Fruit fly (Drosophila melanogaster): ENCODE results near the gene bbg.

The bbg gene

DNA sequence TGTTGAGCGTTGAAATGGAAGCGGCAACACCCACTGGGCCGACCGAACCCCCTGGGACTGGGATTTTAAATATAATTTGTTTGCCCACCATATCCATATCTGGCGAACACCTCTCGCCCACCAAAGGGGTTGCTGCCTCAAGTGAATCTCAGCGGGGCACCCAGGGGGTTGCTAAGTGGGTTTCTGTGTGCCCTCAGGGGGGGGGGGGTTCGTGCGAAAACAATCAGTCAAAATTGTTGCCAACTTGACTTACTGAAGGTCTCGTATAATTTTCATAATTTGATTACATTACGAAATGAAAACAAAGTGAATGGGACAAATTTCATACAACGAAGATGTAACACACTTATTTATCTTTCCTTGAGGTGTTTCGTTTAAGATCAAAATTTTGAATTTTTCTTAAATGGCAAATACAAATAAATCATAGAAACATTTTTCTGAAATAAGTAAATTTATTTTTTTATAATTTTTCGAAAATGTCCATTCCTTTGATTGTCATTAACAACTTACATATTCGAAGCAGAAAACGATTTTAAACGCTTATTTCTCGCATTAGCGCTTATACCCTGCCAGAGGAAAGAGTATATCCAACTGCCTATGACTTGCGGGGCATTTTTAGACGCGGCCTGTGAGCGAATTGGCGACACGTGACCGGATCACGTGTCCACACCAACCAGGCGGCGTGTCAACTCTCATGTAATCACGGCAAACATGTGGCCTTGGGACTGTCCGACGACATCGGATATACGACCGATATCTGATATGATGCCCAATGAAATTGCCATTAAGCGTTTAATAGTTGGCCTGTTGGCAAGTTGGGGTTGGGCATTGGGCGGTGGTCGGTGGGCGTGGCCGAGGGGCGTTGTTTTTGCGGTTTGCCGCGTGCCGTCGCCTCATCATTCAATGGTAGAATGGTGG, 33.8 kb upstream of the bbg start:
- TF ChIP-seq toe (GFP tag; optimal IDR thresholded peaks at IDR 0.05) (no peak), bab1 (GFP tag; optimal IDR thresholded peaks at IDR 0.05) (no peak), CG33017 (tag; optimal IDR thresholded peaks at IDR 0.05) (no peak), CG7045 (GFP tag; optimal IDR thresholded peaks at IDR 0.05) (no peak), tj (GFP tag; optimal IDR thresholded peaks at IDR 0.05) (no peak), CG11617 (GFP tag; optimal IDR thresholded peaks at IDR 0.05) (no peak), CG7101 (tag; optimal IDR thresholded peaks at IDR 0.05) (no peak), ovo (GFP tag; optimal IDR thresholded peaks at IDR 0.05) (no peak), cnc (optimal IDR thresholded peaks at IDR 0.05) (no peak), CG12768 (GFP tag; optimal IDR thresholded peaks at IDR 0.05) (no peak), kay (GFP tag; ENCODE audit: borderline replicate concordance) (no peak), CG14711 (tag; optimal IDR thresholded peaks at IDR 0.05) (no peak), CG5204 (GFP tag; optimal IDR thresholded peaks at IDR 0.05) (no peak), cic (GFP tag; optimal IDR thresholded peaks at IDR 0.05) (no peak), pad (GFP tag; optimal IDR thresholded peaks at IDR 0.05) (no peak), Crg-1 (GFP tag; optimal IDR thresholded peaks at IDR 0.05) (no peak), Mnt (GFP tag; optimal IDR thresholded peaks at IDR 0.05) (no peak)

DNA sequence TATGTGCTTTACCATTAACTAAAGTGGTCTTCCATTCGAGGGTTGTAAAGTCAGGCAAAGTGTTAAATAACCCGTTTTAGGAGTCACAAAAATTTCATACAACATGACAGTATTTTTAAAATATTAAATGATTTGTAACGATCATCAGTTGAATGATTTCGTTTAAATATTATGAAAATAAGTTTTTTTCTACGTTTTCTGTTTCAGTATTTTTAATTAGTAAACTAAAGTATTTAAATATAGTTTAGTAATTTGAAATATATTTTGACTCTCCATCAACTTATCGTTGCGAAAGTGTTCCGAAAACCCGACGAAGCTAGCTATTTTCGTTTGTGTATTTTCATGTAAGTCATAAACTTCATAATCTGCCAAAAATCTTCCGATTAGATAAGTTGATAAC, 31.1 kb upstream of the bbg start, which contains the start of gene CG42758:
Gene CG42758 (plus strand): TSS at position 301 of the 400 bp plus-strand sequence.
- no peak for TF ChIP-seq CG33017 (tag; optimal IDR thresholded peaks at IDR 0.05)
- TF ChIP-seq Clk (GFP tag; optimal IDR thresholded peaks at IDR 0.05): no peak
- no peak for TF ChIP-seq CG11617 (GFP tag; optimal IDR thresholded peaks at IDR 0.05)
- TF ChIP-seq CG5204 (GFP tag; optimal IDR thresholded peaks at IDR 0.05): no peak
- TF ChIP-seq CG14711 (tag; optimal IDR thresholded peaks at IDR 0.05): no peak
- no peak for TF ChIP-seq CG7101 (tag; optimal IDR thresholded peaks at IDR 0.05)
- no peak for TF ChIP-seq Mnt (GFP tag; optimal IDR thresholded peaks at IDR 0.05)
- TF ChIP-seq bab1 (GFP tag; optimal IDR thresholded peaks at IDR 0.05): no peak

DNA sequence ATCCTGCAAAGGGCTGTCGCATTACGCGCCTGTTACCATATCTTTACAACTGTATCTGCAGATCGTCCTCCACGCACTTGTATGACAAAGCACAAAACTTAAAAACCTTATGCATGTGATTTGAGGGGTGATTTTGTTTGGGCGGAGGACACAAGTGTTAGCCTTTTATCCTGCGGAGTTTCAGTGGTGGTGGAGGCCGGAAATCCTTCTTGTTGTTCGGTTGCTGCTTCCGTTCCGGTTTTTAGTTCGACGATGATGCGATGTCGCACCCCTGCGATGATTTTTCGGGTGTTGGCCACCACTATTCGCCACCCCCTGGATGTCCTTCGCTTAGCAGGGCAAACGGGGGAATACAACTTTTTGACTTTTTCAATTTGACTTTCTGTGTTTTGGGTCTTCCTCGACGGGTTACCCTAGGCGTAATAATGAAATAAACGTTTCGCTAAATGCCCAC, 29.1 kb upstream of the bbg start:
- no peak for TF ChIP-seq CG5204 (GFP tag; optimal IDR thresholded peaks at IDR 0.05)
- no peak for TF ChIP-seq tj (GFP tag; optimal IDR thresholded peaks at IDR 0.05)
- no peak for TF ChIP-seq cnc (optimal IDR thresholded peaks at IDR 0.05)
- TF ChIP-seq Hr96 (GFP tag; optimal IDR thresholded peaks at IDR 0.05): no peak
- no peak for TF ChIP-seq CG11617 (GFP tag; optimal IDR thresholded peaks at IDR 0.05)
- TF ChIP-seq bab1 (GFP tag; optimal IDR thresholded peaks at IDR 0.05): no peak
- TF ChIP-seq Mnt (GFP tag; optimal IDR thresholded peaks at IDR 0.05): no peak
- TF ChIP-seq pad (GFP tag; optimal IDR thresholded peaks at IDR 0.05): no peak
- TF ChIP-seq CG14711 (tag; optimal IDR thresholded peaks at IDR 0.05): no peak
- no peak for TF ChIP-seq kay (GFP tag; ENCODE audit: borderline replicate concordance)
- TF ChIP-seq cic (GFP tag; optimal IDR thresholded peaks at IDR 0.05): no peak
- TF ChIP-seq CG7101 (tag; optimal IDR thresholded peaks at IDR 0.05): no peak
- no peak for TF ChIP-seq Clk (GFP tag; optimal IDR thresholded peaks at IDR 0.05)
- no peak for TF ChIP-seq Crg-1 (GFP tag; optimal IDR thresholded peaks at IDR 0.05)
- TF ChIP-seq CG7045 (GFP tag; optimal IDR thresholded peaks at IDR 0.05): no peak
- no peak for TF ChIP-seq CG12768 (GFP tag; optimal IDR thresholded peaks at IDR 0.05)

DNA sequence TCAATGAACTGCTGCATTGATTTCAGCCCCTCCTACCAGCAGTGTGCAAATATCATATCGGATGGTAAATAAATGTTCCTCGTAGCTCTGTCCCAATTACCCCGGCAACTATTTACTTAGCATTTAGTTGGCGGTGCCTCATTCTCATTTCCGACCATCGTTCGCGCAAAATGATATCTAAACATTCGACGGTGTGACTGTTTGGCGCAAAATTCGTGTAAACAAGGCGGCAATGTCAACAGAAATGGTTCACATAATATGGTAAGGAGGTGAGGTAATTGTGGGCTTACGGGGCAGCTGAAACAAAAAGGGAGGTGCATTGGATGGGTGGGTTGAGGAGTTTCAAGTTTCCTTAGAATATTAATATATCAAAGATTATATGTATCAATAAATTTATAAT, 28.3 kb upstream of the bbg start:
- TF ChIP-seq cic (GFP tag; optimal IDR thresholded peaks at IDR 0.05) (no peak), tj (GFP tag; optimal IDR thresholded peaks at IDR 0.05) (no peak), CG12768 (GFP tag; optimal IDR thresholded peaks at IDR 0.05) (peak; percentile 1), pad (GFP tag; optimal IDR thresholded peaks at IDR 0.05) (peak; percentile 13), ovo (GFP tag; optimal IDR thresholded peaks at IDR 0.05) (peak; percentile 61), cnc (optimal IDR thresholded peaks at IDR 0.05) (no peak), Mnt (GFP tag; optimal IDR thresholded peaks at IDR 0.05) (peak; percentile 16), CG14711 (tag; optimal IDR thresholded peaks at IDR 0.05) (no peak), Hr96 (GFP tag; optimal IDR thresholded peaks at IDR 0.05) (no peak), Clk (GFP tag; optimal IDR thresholded peaks at IDR 0.05) (no peak), CG7101 (tag; optimal IDR thresholded peaks at IDR 0.05) (peak; percentile 64), kay (GFP tag; ENCODE audit: borderline replicate concordance) (no peak), toe (GFP tag; optimal IDR thresholded peaks at IDR 0.05) (no peak), CG1620 (GFP tag; optimal IDR thresholded peaks at IDR 0.05) (peak; percentile 40), Crg-1 (GFP tag; optimal IDR thresholded peaks at IDR 0.05) (peak; percentile 65), bab1 (GFP tag; optimal IDR thresholded peaks at IDR 0.05) (no peak), CG33017 (tag; optimal IDR thresholded peaks at IDR 0.05) (no peak), CG11617 (GFP tag; optimal IDR thresholded peaks at IDR 0.05) (no peak), CG5204 (GFP tag; optimal IDR thresholded peaks at IDR 0.05) (no peak), CG7045 (GFP tag; optimal IDR thresholded peaks at IDR 0.05) (no peak)

DNA sequence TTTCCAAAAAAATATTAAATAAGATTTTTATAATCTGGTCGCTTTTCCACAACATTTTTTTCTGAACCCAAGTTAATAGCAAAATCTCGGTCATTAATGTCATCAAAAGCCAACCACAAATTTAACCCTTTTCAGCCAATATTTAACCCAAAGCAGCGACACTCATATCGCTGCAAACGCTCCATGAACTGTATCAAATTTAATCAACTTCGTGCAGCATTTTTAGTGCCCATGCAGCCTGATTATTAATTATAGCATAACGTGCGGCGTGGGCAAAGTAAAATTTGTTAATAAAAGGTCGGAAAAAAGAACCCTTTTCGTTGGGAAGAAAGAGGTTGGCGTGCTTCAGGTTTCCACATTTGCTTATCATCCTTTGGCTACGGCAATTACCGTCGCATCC, 27.4 kb upstream of the bbg start:
- TF ChIP-seq cnc (optimal IDR thresholded peaks at IDR 0.05): no peak
- TF ChIP-seq CG33017 (tag; optimal IDR thresholded peaks at IDR 0.05): no peak
- no peak for TF ChIP-seq bab1 (GFP tag; optimal IDR thresholded peaks at IDR 0.05)
- TF ChIP-seq Clk (GFP tag; optimal IDR thresholded peaks at IDR 0.05): no peak
- no peak for TF ChIP-seq CG7045 (GFP tag; optimal IDR thresholded peaks at IDR 0.05)
- TF ChIP-seq CG5204 (GFP tag; optimal IDR thresholded peaks at IDR 0.05): no peak
- TF ChIP-seq CG14711 (tag; optimal IDR thresholded peaks at IDR 0.05): no peak
- TF ChIP-seq pad (GFP tag; optimal IDR thresholded peaks at IDR 0.05): no peak
- no peak for TF ChIP-seq CG12768 (GFP tag; optimal IDR thresholded peaks at IDR 0.05)
- TF ChIP-seq CG7101 (tag; optimal IDR thresholded peaks at IDR 0.05): no peak
- no peak for TF ChIP-seq CG1620 (GFP tag; optimal IDR thresholded peaks at IDR 0.05)
- no peak for TF ChIP-seq Mnt (GFP tag; optimal IDR thresholded peaks at IDR 0.05)
